Fruit fly (Drosophila melanogaster): Measurements from ENCODE around the gene Polr2B.

DNA sequence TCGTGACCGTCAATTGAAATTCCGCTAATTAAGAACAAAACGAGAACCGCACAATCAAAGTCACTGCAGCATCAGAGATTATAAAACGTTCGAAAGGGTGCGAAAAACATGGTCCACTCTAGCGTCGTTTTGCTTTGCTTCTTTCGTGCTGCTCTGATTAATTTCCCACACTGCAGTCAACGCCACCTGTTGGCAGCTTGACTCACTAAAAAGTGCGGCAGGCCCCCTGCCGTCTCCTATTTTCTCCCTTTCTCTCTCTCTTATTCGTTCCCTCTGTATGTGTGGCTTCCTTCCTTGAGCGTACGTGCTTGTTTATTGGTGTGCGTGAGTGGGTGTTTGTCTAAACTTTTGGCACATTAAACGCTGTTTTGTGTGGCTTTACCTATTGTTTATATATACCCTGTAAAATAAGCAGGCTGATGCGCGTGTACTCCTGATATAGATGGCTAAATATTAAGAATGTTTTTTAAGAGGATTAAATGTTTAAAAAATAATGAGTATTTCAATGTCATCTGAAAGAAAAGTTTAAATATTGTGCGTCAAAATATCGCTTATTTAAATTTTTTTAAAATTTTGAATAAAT is 27.0 kb upstream of the Polr2B start:
- no peak for TF ChIP-seq psq (optimal IDR thresholded peaks at IDR 0.05)
- no peak for TF ChIP-seq insv (optimal IDR thresholded peaks at IDR 0.05)
- no peak for TF ChIP-seq Sin3A (optimal IDR thresholded peaks at IDR 0.05)
